Worm (Caenorhabditis elegans): Measurements from ENCODE around the gene ZK892.6.

Gene ZK892.6

DNA sequence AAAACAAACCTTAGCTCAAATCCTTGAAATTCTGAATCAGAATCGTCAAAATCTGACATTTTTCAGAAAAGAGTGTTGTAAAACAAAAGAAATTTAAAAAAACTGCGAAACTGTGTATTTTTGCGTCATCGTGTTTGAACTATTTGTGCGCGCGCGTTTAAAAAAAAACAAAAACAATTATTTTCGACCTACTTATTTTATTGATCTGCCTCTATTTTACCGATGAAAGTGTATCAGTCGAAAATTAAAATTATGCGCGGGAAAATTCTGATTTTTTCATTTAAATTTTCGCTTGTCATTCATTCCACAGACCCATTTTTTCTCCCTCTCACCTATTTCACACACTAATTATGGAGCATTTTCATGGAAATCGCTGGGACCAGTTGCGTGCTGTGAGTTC, 41.0 kb downstream of the ZK892.6 start, which contains the start of the genes C05C10.7 and C05C10.5:
C05C10.7 (minus strand) TSS at position 95 of the 400 bp plus-strand sequence.
C05C10.5 (plus strand) TSS at position 164 of the 400 bp plus-strand sequence.
- TF ChIP-seq fos-1 (tag; optimal IDR thresholded peaks at IDR 0.05) (no peak), efl-1 (optimal IDR thresholded peaks at IDR 0.05) (peak in 1 of 2 experiments; percentile 10), efl-1 (GFP tag; optimal IDR thresholded peaks at IDR 0.05 in 1 of 2) (peak in 1 of 2 experiments; percentile 58)

DNA sequence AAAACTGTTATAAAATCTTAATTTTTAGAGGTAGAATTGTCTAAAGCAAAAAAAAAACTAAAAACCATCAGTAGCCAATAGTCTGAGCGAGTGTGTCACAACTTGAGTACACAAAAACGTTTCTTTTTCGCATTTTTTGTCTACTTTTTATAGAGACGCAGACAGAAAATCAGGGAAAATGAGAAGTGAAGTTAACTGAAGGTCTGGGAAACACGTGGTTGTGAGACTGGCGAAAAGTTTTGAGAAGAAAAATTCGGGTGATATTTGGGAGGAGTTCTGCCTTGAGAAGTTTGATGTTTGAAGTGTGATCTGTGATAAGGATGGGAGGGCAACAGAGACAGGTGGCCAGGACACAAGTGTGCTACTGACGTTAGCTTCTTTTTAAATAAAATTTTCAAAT, 42.3 kb downstream of the ZK892.6 start:
- TF ChIP-seq lin-13 (GFP tag; optimal IDR thresholded peaks at IDR 0.05): peak; percentile 83
- no peak for TF ChIP-seq fkh-4 (tag; optimal IDR thresholded peaks at IDR 0.05; ENCODE audit: borderline replicate concordance)
- TF ChIP-seq nhr-76 (tag; optimal IDR thresholded peaks at IDR 0.05): peak; percentile 22
- TF ChIP-seq skn-1 (tag; optimal IDR thresholded peaks at IDR 0.05): peak; percentile 51
- peak; percentile 62 to 74 for TF ChIP-seq efl-1 (optimal IDR thresholded peaks at IDR 0.05)
- peak; percentile 68 to 96 for TF ChIP-seq efl-1 (GFP tag; optimal IDR thresholded peaks at IDR 0.05 in 1 of 2)
- no peak for TF ChIP-seq nhr-12 (tag; optimal IDR thresholded peaks at IDR 0.05)
- no peak for TF ChIP-seq ces-1 (GFP tag; optimal IDR thresholded peaks at IDR 0.05)
- peak; percentile 78 for TF ChIP-seq nhr-77 (tag; optimal IDR thresholded peaks at IDR 0.05)
- no peak; the same call in 1 of the 2 replicates for TF ChIP-seq unc-98 (GFP tag; IDR thresholded peaks at IDR 0.05)
- no peak for TF ChIP-seq aly-2 (tag; optimal IDR thresholded peaks at IDR 0.05)
- TF ChIP-seq snpc-4 (tag; optimal IDR thresholded peaks at IDR 0.05): peak; percentile 40
- no peak for TF ChIP-seq zip-4 (GFP tag; optimal IDR thresholded peaks at IDR 0.05)
- TF ChIP-seq fos-1 (tag; optimal IDR thresholded peaks at IDR 0.05): peak; percentile 65
- TF ChIP-seq nhr-84 (tag; optimal IDR thresholded peaks at IDR 0.05): peak; percentile 37
- TF ChIP-seq nhr-71 (tag; optimal IDR thresholded peaks at IDR 0.05): peak; percentile 97
- peak; percentile 75 to 87 for TF ChIP-seq lin-35 (GFP tag; optimal IDR thresholded peaks at IDR 0.05)
- no peak for TF ChIP-seq hlh-4 (tag; optimal IDR thresholded peaks at IDR 0.05)
- peak; percentile 97 for TF ChIP-seq lin-14 (GFP tag; optimal IDR thresholded peaks at IDR 0.05)
- peak; percentile 59 for TF ChIP-seq swsn-7 (tag; optimal IDR thresholded peaks at IDR 0.05)
- TF ChIP-seq tlp-1 (tag; optimal IDR thresholded peaks at IDR 0.05): no peak
- TF ChIP-seq dsc-1 (tag; optimal IDR thresholded peaks at IDR 0.05): peak; percentile 43
- peak; percentile 14 to 59 (median 26) for TF ChIP-seq ceh-82 (tag; optimal IDR thresholded peaks at IDR 0.05)
- peak; percentile 97 for TF ChIP-seq blmp-1 (tag; optimal IDR thresholded peaks at IDR 0.05)
- no peak for TF ChIP-seq pax-3 (tag; optimal IDR thresholded peaks at IDR 0.05)
- TF ChIP-seq nhr-20 (tag; optimal IDR thresholded peaks at IDR 0.05): peak; percentile 94
- TF ChIP-seq ztf-11 (tag; optimal IDR thresholded peaks at IDR 0.05): no peak
- peak; percentile 60 for TF ChIP-seq unc-130 (tag; optimal IDR thresholded peaks at IDR 0.05)
- peak in 3 of 6 experiments; percentile 70 to 98 (median 75) for TF ChIP-seq elt-3 (tag; optimal IDR thresholded peaks at IDR 0.05)
- peak; percentile 20 for TF ChIP-seq C04F5.9 (tag; optimal IDR thresholded peaks at IDR 0.05)
- TF ChIP-seq irx-1 (tag; optimal IDR thresholded peaks at IDR 0.05): peak; percentile 34
- peak; percentile 86 for TF ChIP-seq C16A3.4 (tag; optimal IDR thresholded peaks at IDR 0.05)
- no peak for TF ChIP-seq egl-13 (tag; optimal IDR thresholded peaks at IDR 0.05)
- TF ChIP-seq pqm-1 (tag; optimal IDR thresholded peaks at IDR 0.05): no peak
- no peak for TF ChIP-seq sox-4 (tag; optimal IDR thresholded peaks at IDR 0.05)
- TF ChIP-seq unc-62 (GFP tag; optimal IDR thresholded peaks at IDR 0.05): no peak
- peak; percentile 37 to 98 for TF ChIP-seq mdl-1 (tag; optimal IDR thresholded peaks at IDR 0.05)
- peak; percentile 83 for TF ChIP-seq nhr-19 (GFP tag; conservative IDR thresholded peaks at IDR 0.05)
- TF ChIP-seq ceh-88 (GFP tag; IDR thresholded peaks at IDR 0.05): no peak
- peak; percentile 83 for TF ChIP-seq nhr-90 (tag; optimal IDR thresholded peaks at IDR 0.05; ENCODE audit: poor library complexity)
- no peak for TF ChIP-seq hpl-2 (GFP tag; optimal IDR thresholded peaks at IDR 0.05)
- TF ChIP-seq ama-1 (optimal IDR thresholded peaks at IDR 0.05): peak; percentile 41
- TF ChIP-seq zag-1 (tag; optimal IDR thresholded peaks at IDR 0.05): no peak
- TF ChIP-seq elt-2 (tag; optimal IDR thresholded peaks at IDR 0.05): peak; percentile 54
- TF ChIP-seq unc-86 (tag; optimal IDR thresholded peaks at IDR 0.05): no peak
- TF ChIP-seq pag-3 (tag; optimal IDR thresholded peaks at IDR 0.05; ENCODE audit: borderline replicate concordance, insufficient read depth): no peak
- TF ChIP-seq nhr-47 (tag; optimal IDR thresholded peaks at IDR 0.05): peak; percentile 75
- TF ChIP-seq efl-3 (GFP tag; optimal IDR thresholded peaks at IDR 0.05): no peak
- TF ChIP-seq F16B12.6 (tag; optimal IDR thresholded peaks at IDR 0.05): no peak
- TF ChIP-seq sptf-1 (tag; optimal IDR thresholded peaks at IDR 0.05): no peak
- no peak for TF ChIP-seq mab-9 (GFP tag; IDR thresholded peaks at IDR 0.05)

Measured in whole organism, L1 larva.